Worm (Caenorhabditis elegans) whole organism, L2 larva: ENCODE data around the gene C08B6.10.

ENCODE experiments used
- F13H6.1 ChIP-seq: sonication (generic microtip); optimal IDR thresholded peaks from 2 replicates; lab custom pipeline; 2016; ENCODE audit warnings: missing genetic modification characterization, missing compliant biosample characterization
- R02D3.7 ChIP-seq: fragments of 150-350 bp; optimal IDR thresholded peaks from 2 replicates; lab custom pipeline; 2014; ENCODE audit warnings: missing biosample characterization, missing genetic modification characterization
- Y55F3AM.14 ChIP-seq: fragments of 200-800 bp; sonication (Bioruptor generic); optimal IDR thresholded peaks from 2 replicates; lab custom pipeline; 2018; ENCODE audit warnings: mild to moderate bottlenecking, missing genetic modification characterization, missing compliant biosample characterization
- ZK546.5 ChIP-seq: sonication (generic microtip); optimal IDR thresholded peaks from 2 replicates; lab custom pipeline; 2017; ENCODE audit warnings: missing biosample characterization, missing genetic modification characterization
- alr-1 ChIP-seq: fragments of 150-350 bp; optimal IDR thresholded peaks from 2 replicates; lab custom pipeline; 2014; ENCODE audit warnings: missing biosample characterization, missing genetic modification characterization
- ama-1 ChIP-seq: fragments of 150-350 bp; optimal IDR thresholded peaks from 2 replicates; lab custom pipeline; 2018; ENCODE audit warnings: inconsistent platforms
- blmp-1 ChIP-seq: sonication (generic microtip); optimal IDR thresholded peaks from 2 replicates; lab custom pipeline; 2017; ENCODE audit warnings: missing genetic modification characterization, mild to moderate bottlenecking, missing compliant biosample characterization, antibody characterized with exemption, moderate library complexity; ENCODE audit not compliant: insufficient read depth
- ceh-16 ChIP-seq: fragments of 150-350 bp; optimal IDR thresholded peaks from 2 replicates; lab custom pipeline; 2014; ENCODE audit warnings: missing biosample characterization, missing genetic modification characterization
- ceh-82 ChIP-seq: fragments of 150-350 bp; optimal IDR thresholded peaks from 2 replicates; lab custom pipeline; 2014; ENCODE audit warnings: missing biosample characterization, missing genetic modification characterization
- crh-2 ChIP-seq: sonication (generic microtip); optimal IDR thresholded peaks from 2 replicates; lab custom pipeline; 2017; ENCODE audit warnings: missing biosample characterization, missing genetic modification characterization
- dmd-4 ChIP-seq: sonication (generic microtip); optimal IDR thresholded peaks from 2 replicates; lab custom pipeline; 2017; ENCODE audit warnings: missing biosample characterization, missing genetic modification characterization
- egl-27 ChIP-seq: sonication (generic microtip); optimal IDR thresholded peaks from 3 replicates; lab custom pipeline; 2017; ENCODE audit warnings: missing biosample characterization, missing genetic modification reagents, missing genetic modification characterization
- elt-1 ChIP-seq: fragments of 150-350 bp; optimal IDR thresholded peaks from 2 replicates; lab custom pipeline; 2014; ENCODE audit warnings: missing biosample characterization, missing genetic modification characterization
- fos-1 ChIP-seq: fragments of 150-350 bp; optimal IDR thresholded peaks from 2 replicates; lab custom pipeline; 2014; ENCODE audit warnings: missing biosample characterization, missing genetic modification characterization
- gmeb-1 ChIP-seq: fragments of 150-350 bp; optimal IDR thresholded peaks from 2 replicates; lab custom pipeline; 2014; ENCODE audit warnings: missing biosample characterization, missing genetic modification characterization
- lin-13 ChIP-seq: fragments of 150-350 bp; optimal IDR thresholded peaks from 2 replicates; lab custom pipeline; 2014; ENCODE audit warnings: missing biosample characterization, missing genetic modification reagents, missing genetic modification characterization
- lin-39 ChIP-seq: fragments of 150-350 bp; optimal IDR thresholded peaks from 2 replicates; lab custom pipeline; 2014; ENCODE audit warnings: missing biosample characterization, missing genetic modification reagents, missing genetic modification characterization
- lsy-2 ChIP-seq, 2 experiments: fragments of 150-350 bp in 1 of 2; sonication (generic microtip) in 1 of 2; optimal IDR thresholded peaks; 2 replicates each; lab custom pipeline; 2014 to 2017; ENCODE audit warnings: missing biosample characterization in 2 of 2, missing genetic modification characterization in 2 of 2
- mab-5 ChIP-seq: fragments of 150-350 bp; optimal IDR thresholded peaks from 2 replicates; lab custom pipeline; 2014; ENCODE audit warnings: missing biosample characterization, missing genetic modification characterization
- nhr-10 ChIP-seq: sonication (generic microtip); optimal IDR thresholded peaks from 2 replicates; lab custom pipeline; 2017; ENCODE audit warnings: missing biosample characterization, missing genetic modification characterization
- nhr-11 ChIP-seq: fragments of 150-350 bp; optimal IDR thresholded peaks from 2 replicates; lab custom pipeline; 2014; ENCODE audit warnings: missing biosample characterization, missing genetic modification characterization
- nhr-129 ChIP-seq: fragments of 150-350 bp; optimal IDR thresholded peaks from 2 replicates; lab custom pipeline; 2014; ENCODE audit warnings: missing biosample characterization, missing genetic modification characterization
- nhr-21 ChIP-seq: fragments of 150-350 bp; optimal IDR thresholded peaks from 2 replicates; lab custom pipeline; 2014; ENCODE audit warnings: missing biosample characterization, missing genetic modification characterization
- nhr-237 ChIP-seq: fragments of 150-350 bp; optimal IDR thresholded peaks from 2 replicates; lab custom pipeline; 2014; ENCODE audit warnings: missing biosample characterization, missing genetic modification characterization
- nhr-25 ChIP-seq: fragments of 150-350 bp; sonication (generic microtip); optimal IDR thresholded peaks from 3 replicates; lab custom pipeline; 2014; ENCODE audit warnings: missing biosample characterization, missing genetic modification characterization
- nhr-77 ChIP-seq: fragments of 150-350 bp; optimal IDR thresholded peaks from 2 replicates; lab custom pipeline; 2014; ENCODE audit warnings: missing biosample characterization, missing genetic modification characterization
- sem-4 ChIP-seq: fragments of 150-350 bp; optimal IDR thresholded peaks from 2 replicates; lab custom pipeline; 2014; ENCODE audit warnings: missing biosample characterization, missing genetic modification reagents, missing genetic modification characterization
- skn-1 ChIP-seq: sonication (generic microtip); optimal IDR thresholded peaks from 2 replicates; lab custom pipeline; 2017; ENCODE audit warnings: missing biosample characterization, missing genetic modification characterization
- sma-3 ChIP-seq: sonication (generic microtip); optimal IDR thresholded peaks from 2 replicates; lab custom pipeline; 2016; ENCODE audit warnings: missing genetic modification reagents, missing genetic modification characterization, missing compliant biosample characterization
- sma-9 ChIP-seq, 2 experiments: fragments of 150-350 bp in 1 of 2; sonication (generic microtip) in 1 of 2; optimal IDR thresholded peaks; 2 replicates each; lab custom pipeline; 2014 to 2016; ENCODE audit warnings: missing genetic modification characterization in 2 of 2, mild to moderate bottlenecking in 1 of 2, missing biosample characterization in 1 of 2, missing compliant biosample characterization in 1 of 2, missing genetic modification reagents in 1 of 2, moderate library complexity in 1 of 2
- snpc-4 ChIP-seq: fragments of 150-350 bp; optimal IDR thresholded peaks from 2 replicates; lab custom pipeline; 2014; ENCODE audit warnings: missing biosample characterization, missing genetic modification characterization
- unc-39 ChIP-seq: fragments of 150-350 bp; optimal IDR thresholded peaks from 2 replicates; lab custom pipeline; 2014; ENCODE audit warnings: missing biosample characterization, missing genetic modification characterization
- unc-55 ChIP-seq: fragments of 150-350 bp; sonication (generic microtip); optimal IDR thresholded peaks from 3 replicates; lab custom pipeline; 2014; ENCODE audit warnings: missing biosample characterization, missing genetic modification reagents, missing genetic modification characterization
- zag-1 ChIP-seq: fragments of 150-350 bp; optimal IDR thresholded peaks from 2 replicates; lab custom pipeline; 2014; ENCODE audit warnings: missing biosample characterization, missing genetic modification characterization
- ztf-11 ChIP-seq: sonication (generic microtip); optimal IDR thresholded peaks from 2 replicates; lab custom pipeline; 2017; ENCODE audit warnings: missing biosample characterization, missing genetic modification characterization

Gene C08B6.10

DNA sequence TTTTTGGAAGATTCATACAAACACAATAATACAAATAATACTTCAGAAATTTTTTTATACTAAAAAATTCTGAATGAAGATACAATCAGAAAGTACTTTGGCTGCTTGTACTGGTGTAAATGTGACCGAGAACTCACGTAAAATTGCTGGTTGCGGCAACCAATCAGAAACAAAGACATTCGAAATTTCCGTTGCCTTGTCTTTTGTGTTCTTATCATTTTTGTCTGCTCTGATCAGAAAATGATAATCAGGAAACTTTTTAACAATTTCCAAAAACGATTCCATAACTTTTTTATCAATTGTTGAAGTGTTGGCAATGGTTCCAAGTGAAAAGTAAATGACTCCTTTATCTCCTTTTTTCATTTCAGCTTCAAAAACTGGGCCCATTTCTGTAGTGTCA is 28.4 kb upstream of the C08B6.10 start:
- no peak for TF ChIP-seq ama-1 (lab: Kevin White, UChicago)
- TF ChIP-seq ceh-16 (tag; lab: Kevin White, UChicago) = no peak
- no peak for TF ChIP-seq nhr-25
- TF ChIP-seq Y55F3AM.14 (GFP tag; lab: Kevin White, UChicago) = no peak
- no peak for TF ChIP-seq blmp-1 (tag; lab: Kevin White, UChicago)
- no peak for TF ChIP-seq elt-1
- peak; percentile 33 for TF ChIP-seq gmeb-1
- no peak for TF ChIP-seq unc-55 (GFP tag; lab: Kevin White, UChicago)
- no peak for TF ChIP-seq sma-3 (GFP tag; lab: Kevin White, UChicago)
- peak; percentile 32 for TF ChIP-seq crh-2 (tag; lab: Kevin White, UChicago)
- TF ChIP-seq fos-1 (tag; lab: Kevin White, UChicago) = peak; percentile 83
- no peak for TF ChIP-seq dmd-4 (tag; lab: Kevin White, UChicago)

DNA sequence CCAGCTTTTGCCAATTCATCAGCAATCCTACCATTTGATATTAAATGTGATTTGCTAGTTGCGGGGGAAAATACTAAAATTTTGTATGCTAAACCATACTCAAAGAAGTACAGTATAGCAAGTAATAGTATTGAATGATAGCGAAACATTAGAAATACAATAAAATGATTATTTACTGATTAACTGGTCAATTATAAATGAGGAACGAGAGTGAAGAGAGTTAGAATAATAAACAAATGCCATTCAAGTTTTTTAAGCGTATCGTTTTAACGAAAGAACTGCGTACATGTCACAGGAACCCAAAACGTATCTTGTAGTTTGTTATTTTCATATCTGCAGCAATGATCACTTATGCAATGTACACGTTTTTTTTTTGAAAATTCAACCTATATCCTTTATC is 26.9 kb upstream of the C08B6.10 start, which contains the start of gene ugt-47:
ugt-47 (minus strand) TSS at position 169 of the 400 bp plus-strand sequence.
- no peak for TF ChIP-seq nhr-11 (tag; lab: Kevin White, UChicago)

DNA sequence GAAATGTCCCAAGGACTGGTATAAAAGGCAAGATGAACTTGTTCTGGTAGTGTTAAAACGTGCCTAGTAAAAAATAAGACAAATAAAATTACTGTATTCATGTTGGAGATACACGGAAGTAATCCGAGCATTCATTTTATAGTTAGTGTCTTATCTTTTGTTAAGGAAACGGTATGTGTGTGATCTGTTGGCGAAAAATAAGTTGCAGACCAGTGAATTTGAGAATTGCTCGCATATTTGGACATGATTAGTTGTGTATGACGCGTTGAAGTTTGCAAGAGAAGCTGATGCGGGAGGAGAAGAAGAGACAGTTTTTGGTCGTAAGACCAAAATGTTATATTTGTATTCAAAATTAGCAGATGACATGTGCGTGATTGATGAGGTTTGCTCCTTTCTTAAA is 23.4 kb upstream of the C08B6.10 start, which contains the start of gene C08B6.14:
C08B6.14 (minus strand) TSS at position 101 of the 400 bp plus-strand sequence.
- TF ChIP-seq mab-5 (tag; lab: Kevin White, UChicago) (no peak), Y55F3AM.14 (GFP tag; lab: Kevin White, UChicago) (no peak), sem-4 (tag; lab: Kevin White, UChicago) (no peak), nhr-237 (no peak), zag-1 (tag; lab: Kevin White, UChicago) (no peak), nhr-129 (tag; lab: Kevin White, UChicago) (no peak), lin-13 (GFP tag; lab: Kevin White, UChicago) (no peak), egl-27 (tag; lab: Kevin White, UChicago) (no peak), fos-1 (tag; lab: Kevin White, UChicago) (no peak), ceh-82 (tag; lab: Kevin White, UChicago) (no peak), blmp-1 (tag; lab: Kevin White, UChicago) (no peak), ztf-11 (tag; lab: Kevin White, UChicago) (no peak), sma-9 (GFP tag; optimal IDR thresholded peaks at IDR 0.05; lab: Kevin White, UChicago) (no peak), sma-9 (tag; optimal IDR thresholded peaks at IDR 0.05; lab: Kevin White, UChicago) (no peak), snpc-4 (tag; lab: Kevin White, UChicago) (no peak), F13H6.1 (tag; lab: Kevin White, UChicago) (no peak), lin-39 (tag; lab: Kevin White, UChicago) (no peak)

DNA sequence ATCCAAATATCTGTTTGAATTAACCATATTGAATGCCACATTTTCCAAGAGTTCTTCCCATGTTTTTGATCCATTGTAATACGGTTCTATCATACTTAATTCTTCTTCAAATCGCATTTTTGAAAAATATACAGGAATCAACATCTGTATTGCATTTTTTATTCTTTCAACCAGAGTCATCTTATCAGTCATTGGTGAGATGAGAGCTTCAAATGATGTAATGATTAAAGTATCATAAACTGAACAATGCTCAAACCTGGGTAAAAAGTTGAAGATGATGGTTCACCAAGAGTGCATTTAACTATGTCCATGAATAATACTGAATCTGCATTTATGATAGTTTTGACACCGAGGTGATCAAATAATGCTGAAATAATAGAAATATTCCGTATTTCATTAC is 21.5 kb upstream of the C08B6.10 start:
- no peak for TF ChIP-seq crh-2 (tag; lab: Kevin White, UChicago)
- TF ChIP-seq nhr-129 (tag; lab: Kevin White, UChicago) = peak; percentile 62
- peak; percentile 16 for TF ChIP-seq fos-1 (tag; lab: Kevin White, UChicago)
- no peak for TF ChIP-seq Y55F3AM.14 (GFP tag; lab: Kevin White, UChicago)

DNA sequence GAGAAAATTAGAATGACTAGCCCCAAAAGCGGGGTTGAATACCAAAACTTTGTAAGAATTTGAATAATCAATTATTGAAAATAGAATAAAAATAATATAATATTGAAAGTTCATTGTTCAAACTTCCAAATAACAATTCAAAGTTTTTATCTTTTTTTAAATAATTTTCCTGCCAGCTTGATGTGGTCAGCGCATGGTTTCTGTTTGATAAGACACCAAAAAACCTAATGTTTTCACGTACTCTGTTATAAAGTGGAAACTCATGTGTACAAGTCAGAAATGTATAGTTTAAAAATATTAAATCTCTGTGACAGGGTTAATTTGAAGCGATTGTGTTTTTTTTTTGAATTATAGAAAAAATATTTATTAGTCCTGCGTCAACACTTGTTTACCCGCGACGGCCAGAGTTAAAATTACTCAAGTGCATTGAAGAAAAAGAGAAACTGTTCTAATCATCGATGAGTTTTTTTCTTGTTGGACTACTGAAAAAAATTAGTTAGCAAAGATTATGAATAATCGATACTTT is 20.4 kb upstream of the C08B6.10 start, which contains the start of gene ugt-17:
ugt-17 (minus strand) TSS at position 180 of the 526 bp plus-strand sequence.
- TF ChIP-seq fos-1 (tag; lab: Kevin White, UChicago) = peak; percentile 67
- TF ChIP-seq nhr-21 (tag; lab: Kevin White, UChicago) = no peak
- peak; percentile 10 for TF ChIP-seq crh-2 (tag; lab: Kevin White, UChicago)
- no peak for TF ChIP-seq nhr-10 (tag; lab: Kevin White, UChicago)
- TF ChIP-seq nhr-129 (tag; lab: Kevin White, UChicago) = no peak
- TF ChIP-seq sem-4 (tag; lab: Kevin White, UChicago) = no peak
- no peak for TF ChIP-seq unc-39 (tag; lab: Kevin White, UChicago)
- peak; percentile 54 for TF ChIP-seq sma-9 (GFP tag; optimal IDR thresholded peaks at IDR 0.05; lab: Kevin White, UChicago)
- no peak for TF ChIP-seq sma-9 (tag; optimal IDR thresholded peaks at IDR 0.05; lab: Kevin White, UChicago)
- no peak for TF ChIP-seq nhr-25
- TF ChIP-seq nhr-77 (tag; lab: Kevin White, UChicago) = no peak

DNA sequence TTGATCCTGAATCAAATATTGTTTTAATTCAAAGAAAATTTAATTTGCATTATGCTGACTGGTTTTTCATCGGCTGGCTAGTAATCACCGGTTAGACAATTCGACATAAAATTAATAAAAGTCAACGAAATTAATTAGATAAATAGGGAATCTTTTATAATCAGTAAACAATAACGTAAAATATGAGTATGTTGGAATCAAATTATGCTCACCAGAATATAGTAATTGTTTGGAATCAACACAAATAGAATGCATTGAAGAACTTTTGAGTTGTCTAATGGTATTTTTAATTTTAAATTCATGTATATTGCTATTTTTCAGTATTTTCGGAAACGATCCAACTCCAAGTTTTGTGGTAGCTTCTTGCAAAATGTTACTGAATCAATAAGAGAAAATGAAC is 19.9 kb upstream of the C08B6.10 start, which contains the start of gene C08B6.2:
C08B6.2 (plus strand) TSS at position 301 of the 400 bp plus-strand sequence.
- TF ChIP-seq R02D3.7 (tag; lab: Kevin White, UChicago) (no peak), ZK546.5 (tag; lab: Kevin White, UChicago) (no peak), mab-5 (tag; lab: Kevin White, UChicago) (no peak), sma-3 (GFP tag; lab: Kevin White, UChicago) (no peak), dmd-4 (tag; lab: Kevin White, UChicago) (no peak), lsy-2 (tag; optimal IDR thresholded peaks at IDR 0.05; lab: Kevin White, UChicago) (no peak), nhr-21 (tag; lab: Kevin White, UChicago) (no peak), nhr-11 (tag; lab: Kevin White, UChicago) (no peak), skn-1 (tag; lab: Kevin White, UChicago) (no peak), blmp-1 (tag; lab: Kevin White, UChicago) (no peak), Y55F3AM.14 (GFP tag; lab: Kevin White, UChicago) (no peak), nhr-10 (tag; lab: Kevin White, UChicago) (no peak), zag-1 (tag; lab: Kevin White, UChicago) (no peak), crh-2 (tag; lab: Kevin White, UChicago) (no peak), sem-4 (tag; lab: Kevin White, UChicago) (no peak), nhr-25 (no peak), ceh-82 (tag; lab: Kevin White, UChicago) (no peak), ceh-16 (tag; lab: Kevin White, UChicago) (no peak), sma-9 (GFP tag; optimal IDR thresholded peaks at IDR 0.05; lab: Kevin White, UChicago) (no peak), sma-9 (tag; optimal IDR thresholded peaks at IDR 0.05; lab: Kevin White, UChicago) (no peak), alr-1 (tag; lab: Kevin White, UChicago) (no peak)
- TF ChIP-seq, all 48 proteins: peak for 0
